Worm (Caenorhabditis elegans): ENCODE data around the gene srd-43.
A peak's percentile ranks its signal among the peaks of the same experiment; 100 is the strongest.

Gene srd-43

ce11 chrX:13305779-13306178, at the start of gene srd-43:
TSS of gene srd-43 (minus strand) at chrX:13305844.
- TF ChIP-seq dmd-8 (GFP tag; IDR thresholded peaks at IDR 0.05) (no peak), T26A8.4 (GFP tag; IDR thresholded peaks at IDR 0.05) (no peak), lin-1 (GFP tag; IDR thresholded peaks at IDR 0.05) (no peak), daf-19 (GFP tag; conservative IDR thresholded peaks at IDR 0.05) (no peak), nhr-102 (tag; optimal IDR thresholded peaks at IDR 0.05) (no peak), daf-16 (GFP tag; optimal IDR thresholded peaks at IDR 0.05) (no peak), daf-16 (tag; optimal IDR thresholded peaks at IDR 0.05) (no peak), sdz-12 (GFP tag; optimal IDR thresholded peaks at IDR 0.05) (no peak), ceh-82 (tag; optimal IDR thresholded peaks at IDR 0.05) (no peak), ceh-20 (GFP tag; IDR thresholded peaks at IDR 0.05) (no peak), D1046.2 (GFP tag; IDR thresholded peaks at IDR 0.05) (no peak), nhr-76 (tag; optimal IDR thresholded peaks at IDR 0.05) (no peak), arid-1 (GFP tag; conservative IDR thresholded peaks at IDR 0.05) (no peak), fkh-10 (GFP tag; optimal IDR thresholded peaks at IDR 0.05) (no peak), dpl-1 (GFP tag; optimal IDR thresholded peaks at IDR 0.05) (no peak), zfp-2 (tag; optimal IDR thresholded peaks at IDR 0.05) (no peak), hif-1 (tag; optimal IDR thresholded peaks at IDR 0.05) (no peak), nhr-77 (tag; optimal IDR thresholded peaks at IDR 0.05) (no peak), ces-1 (GFP tag; optimal IDR thresholded peaks at IDR 0.05) (no peak), rbr-2 (tag; optimal IDR thresholded peaks at IDR 0.05) (no peak), ctbp-1 (GFP tag; IDR thresholded peaks at IDR 0.05) (no peak)

ce11 chrX:13354672-13355407, 49.2 kb upstream of the srd-43 start:
- TF ChIP-seq zfp-2 (tag; optimal IDR thresholded peaks at IDR 0.05) (no peak), lsy-2 (tag; optimal IDR thresholded peaks at IDR 0.05) (peak in 1 of 2 experiments; percentile 27), mdl-1 (tag; optimal IDR thresholded peaks at IDR 0.05) (peak in 1 of 2 experiments; percentile 57), hif-1 (tag; optimal IDR thresholded peaks at IDR 0.05) (peak in 1 of 2 experiments; percentile 78), ztf-7 (tag; optimal IDR thresholded peaks at IDR 0.05) (peak; percentile 68), T20F7.1 (GFP tag; optimal IDR thresholded peaks at IDR 0.05) (peak; percentile 9), nhr-77 (tag; optimal IDR thresholded peaks at IDR 0.05) (peak; percentile 11), fkh-10 (GFP tag; optimal IDR thresholded peaks at IDR 0.05) (no peak), ces-1 (GFP tag; optimal IDR thresholded peaks at IDR 0.05) (no peak), nhr-11 (tag; optimal IDR thresholded peaks at IDR 0.05) (peak; percentile 90), jun-1 (tag; optimal IDR thresholded peaks at IDR 0.05) (no peak), mep-1 (tag; optimal IDR thresholded peaks at IDR 0.05) (peak; percentile 43), lin-1 (GFP tag; IDR thresholded peaks at IDR 0.05) (peak; percentile 29; the same call in 1 of the 2 replicates), dve-1 (tag; optimal IDR thresholded peaks at IDR 0.05; ENCODE audit: insufficient read depth) (peak; percentile 73), tra-1 (GFP tag; IDR thresholded peaks at IDR 0.05) (peak; percentile 32; the same call in 1 of the 2 replicates), pqm-1 (tag; optimal IDR thresholded peaks at IDR 0.05) (no peak), dmd-6 (GFP tag; IDR thresholded peaks at IDR 0.05) (peak; percentile 86), nhr-102 (tag; optimal IDR thresholded peaks at IDR 0.05) (peak; percentile 48), duxl-1 (tag; optimal IDR thresholded peaks at IDR 0.05; ENCODE audit: poor library complexity) (no peak), gei-8 (GFP tag; optimal IDR thresholded peaks at IDR 0.05) (peak; percentile 74), T26A8.4 (GFP tag; IDR thresholded peaks at IDR 0.05) (no peak; the same call in 1 of the 2 replicates), Y105C5A.15 (GFP tag; IDR thresholded peaks at IDR 0.05) (no peak), tag-97 (GFP tag; IDR thresholded peaks at IDR 0.05) (no peak), hlh-30 (tag; optimal IDR thresholded peaks at IDR 0.05; ENCODE audit: insufficient read depth) (peak; percentile 80), F10B5.3 (tag; optimal IDR thresholded peaks at IDR 0.05) (no peak), hlh-11 (tag; optimal IDR thresholded peaks at IDR 0.05) (peak; percentile 80), mxl-2 (GFP tag; conservative IDR thresholded peaks at IDR 0.05) (peak; percentile 62; the same call in 1 of the 2 replicates), aha-1 (tag) (peak; percentile 98), ama-1 (optimal IDR thresholded peaks at IDR 0.05) (peak; percentile 26), unc-62 (GFP tag; optimal IDR thresholded peaks at IDR 0.05 in 1 of 2) (peak in 1 of 2 experiments; percentile 89), unc-62 (tag; optimal IDR thresholded peaks at IDR 0.05) (no peak), mdt-29 (GFP tag; IDR thresholded peaks at IDR 0.05) (no peak), nhr-28 (tag; optimal IDR thresholded peaks at IDR 0.05) (peak; percentile 84), daf-16 (GFP tag; optimal IDR thresholded peaks at IDR 0.05) (peak in 1 of 2 experiments; percentile 21), daf-16 (tag; optimal IDR thresholded peaks at IDR 0.05) (peak; percentile 61), mxl-3 (GFP tag; optimal IDR thresholded peaks at IDR 0.05) (peak; percentile 100), mes-2 (tag; optimal IDR thresholded peaks at IDR 0.05; ENCODE audit: poor library complexity, severe bottlenecking) (peak; percentile 23)
